Worm (Caenorhabditis elegans): ENCODE results near the gene Y38E10A.34.

DNA sequence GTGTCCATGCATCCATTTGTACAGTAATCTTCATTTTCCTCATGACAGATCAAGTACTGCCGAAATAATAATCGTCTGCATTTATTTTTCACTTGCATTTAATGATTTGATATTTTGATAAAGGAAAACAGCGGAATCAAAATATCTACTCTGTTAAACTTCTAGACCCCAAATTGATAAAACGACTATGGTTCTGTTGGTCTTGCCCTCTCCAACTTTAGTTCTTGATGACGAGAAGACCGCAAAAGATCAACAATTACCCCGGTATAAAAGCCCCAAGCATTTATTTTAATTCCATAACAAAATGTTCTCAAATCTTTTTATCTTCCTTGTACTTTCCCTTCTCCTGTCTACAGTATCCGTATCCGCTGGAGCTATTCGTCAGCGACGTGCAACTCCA is 22.3 kb upstream of the Y38E10A.34 start, which contains the start of gene Y38E10A.9:
- no peak for TF ChIP-seq zag-1 (tag; optimal IDR thresholded peaks at IDR 0.05)
- TF ChIP-seq skn-1 (tag; optimal IDR thresholded peaks at IDR 0.05), result no peak
- TF ChIP-seq unc-39 (tag; optimal IDR thresholded peaks at IDR 0.05), result no peak
- TF ChIP-seq nhr-23 (tag; optimal IDR thresholded peaks at IDR 0.05), result no peak
- TF ChIP-seq unc-62 (GFP tag; optimal IDR thresholded peaks at IDR 0.05), result no peak
- TF ChIP-seq ZK546.5 (tag; optimal IDR thresholded peaks at IDR 0.05), result no peak
- no peak for TF ChIP-seq R02D3.7 (tag; optimal IDR thresholded peaks at IDR 0.05)
- no peak for TF ChIP-seq pqm-1 (tag; optimal IDR thresholded peaks at IDR 0.05)
- TF ChIP-seq fos-1 (tag; optimal IDR thresholded peaks at IDR 0.05), result no peak
- no peak for TF ChIP-seq aly-2 (tag; optimal IDR thresholded peaks at IDR 0.05)
